Worm (Caenorhabditis elegans): ENCODE data around the gene T13H10.2.

DNA sequence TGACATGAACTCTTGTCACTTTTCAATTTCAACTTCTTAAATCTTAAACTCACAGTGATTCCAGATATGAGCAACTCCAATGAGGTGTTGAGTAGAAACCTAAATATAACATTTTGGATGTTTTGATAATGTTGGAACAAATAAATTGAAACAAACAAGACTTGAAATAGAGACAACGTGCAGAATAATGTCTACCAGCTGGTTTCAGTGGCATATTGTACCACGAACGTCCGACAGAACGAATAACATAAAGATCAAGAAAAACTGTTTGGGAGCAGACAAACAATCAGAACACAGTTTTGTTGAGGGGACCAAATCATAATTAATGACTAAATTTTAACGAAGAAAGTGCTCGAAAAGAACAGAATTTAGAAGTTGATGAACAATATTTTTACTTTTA is 10.7 kb upstream of the T13H10.2 start, which contains the start of gene gon-1:
- TF ChIP-seq nhr-237 (tag; optimal IDR thresholded peaks at IDR 0.05): no peak
- TF ChIP-seq unc-62 (GFP tag; optimal IDR thresholded peaks at IDR 0.05): no peak
- TF ChIP-seq cnd-1 (tag; optimal IDR thresholded peaks at IDR 0.05): no peak
- no peak for TF ChIP-seq ztf-11 (tag; optimal IDR thresholded peaks at IDR 0.05)
- no peak for TF ChIP-seq drap-1 (GFP tag; optimal IDR thresholded peaks at IDR 0.05)
- no peak for TF ChIP-seq ces-1 (GFP tag; optimal IDR thresholded peaks at IDR 0.05)
- TF ChIP-seq snpc-4 (tag; optimal IDR thresholded peaks at IDR 0.05): no peak
- no peak for TF ChIP-seq pha-4 (tag; optimal IDR thresholded peaks at IDR 0.05)
- TF ChIP-seq elt-3 (tag; optimal IDR thresholded peaks at IDR 0.05): no peak

Data from whole organism, mixed stage, embryonic.